Worm (Caenorhabditis elegans) whole organism, L4/young adult: Measurements from ENCODE around the gene daf-1.

Experiments
- W03F9.2 ChIP-seq: fragments of 150-350 bp; optimal IDR thresholded peaks from 2 replicates; lab custom pipeline; 2014; ENCODE audit warnings: missing biosample characterization, missing genetic modification characterization
- him-1 ChIP-seq: sonication (generic microtip); optimal IDR thresholded peaks from 2 replicates; lab custom pipeline; 2016; ENCODE audit warnings: missing genotype, missing genetic modification reagents, missing genetic modification characterization, missing compliant biosample characterization

DNA sequence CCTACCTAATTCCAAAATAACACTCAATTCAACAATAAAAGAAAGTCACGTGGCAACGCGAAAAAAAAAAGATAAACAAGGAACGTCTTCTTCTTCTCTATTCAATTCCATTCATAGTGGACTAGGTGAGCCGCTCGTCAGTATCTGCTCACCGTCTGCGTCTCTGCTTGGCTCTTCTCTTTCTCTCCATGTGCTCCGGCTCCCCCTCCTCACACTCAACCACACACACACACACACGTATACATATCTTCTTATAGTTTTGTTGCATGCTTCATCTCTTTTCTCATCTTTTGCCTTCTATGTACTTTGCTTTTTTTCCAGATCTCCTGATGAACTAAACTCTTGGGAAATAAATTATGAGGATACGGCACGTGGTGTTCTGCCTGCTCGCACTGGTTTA, at the start of gene daf-1:
- TF ChIP-seq W03F9.2 (tag; lab: Kevin White, UChicago): no peak
- peak; percentile 10 for TF ChIP-seq him-1 (tag; lab: Kevin White, UChicago)
